Fruit fly (Drosophila melanogaster) whole organism, embryonic: ENCODE data around the gene CG15894.

Experiments used
- Abd-B ChIP-seq: fragments of 200-800 bp; sonication (Bioruptor generic); optimal IDR thresholded peaks from 2 replicates; lab custom pipeline; 2018; ENCODE audit warnings: missing biosample characterization, mild to moderate bottlenecking, missing genetic modification characterization, moderate library complexity
- Atf3 ChIP-seq: fragments of 200-800 bp; sonication (Bioruptor generic); optimal IDR thresholded peaks from 3 replicates; lab custom pipeline; 2016; ENCODE audit warnings: missing biosample characterization, missing genetic modification characterization
- CG10431 ChIP-seq: fragments of 200-800 bp; sonication (Bioruptor generic); optimal IDR thresholded peaks from 3 replicates; lab custom pipeline; 2018; ENCODE audit warnings: missing biosample characterization, mild to moderate bottlenecking, missing genetic modification characterization
- CG10462 ChIP-seq: fragments of 200-800 bp; sonication (Bioruptor generic); optimal IDR thresholded peaks from 2 replicates; lab custom pipeline; 2016; ENCODE audit warnings: missing biosample characterization, missing genetic modification characterization
- CG11456 ChIP-seq: fragments of 200-800 bp; sonication (Bioruptor generic); IDR thresholded peaks from 3 replicates; pipeline ENCODE4 v1.3.6; 2022; ENCODE audit warnings: missing biosample characterization, missing genetic modification characterization
- CG11504 ChIP-seq: fragments of 200-800 bp; sonication (Bioruptor generic); optimal IDR thresholded peaks from 3 replicates; lab custom pipeline; 2019; ENCODE audit warnings: missing biosample characterization, mild to moderate bottlenecking, missing genetic modification characterization, moderate library complexity
- CG13123 ChIP-seq: fragments of 200-800 bp; sonication (Bioruptor generic); optimal IDR thresholded peaks from 2 replicates; lab custom pipeline; 2016; ENCODE audit warnings: missing biosample characterization, missing genetic modification characterization
- CG14667 ChIP-seq: fragments of 200-800 bp; sonication (Bioruptor generic); IDR thresholded peaks from 2 replicates; pipeline ENCODE4 v1.3.6; 2022; ENCODE audit warnings: missing biosample characterization, missing genetic modification characterization
- CG1603 ChIP-seq: fragments of 200-800 bp; sonication (Bioruptor generic); optimal IDR thresholded peaks from 2 replicates; lab custom pipeline; 2019; ENCODE audit warnings: missing biosample characterization, mild to moderate bottlenecking, missing genetic modification characterization, moderate library complexity
- CG18262 ChIP-seq: fragments of 200-800 bp; optimal IDR thresholded peaks from 3 replicates; lab custom pipeline; 2019; ENCODE audit warnings: missing biosample characterization, mild to moderate bottlenecking, missing genetic modification characterization, moderate library complexity
- CG3065 ChIP-seq: fragments of 200-800 bp; sonication (Bioruptor generic); optimal IDR thresholded peaks from 2 replicates; lab custom pipeline; 2016; ENCODE audit warnings: missing biosample characterization, missing genetic modification characterization
- CG4617 ChIP-seq: fragments of 200-800 bp; sonication (Bioruptor generic); optimal IDR thresholded peaks from 3 replicates; lab custom pipeline; 2016; ENCODE audit warnings: missing biosample characterization, missing genetic modification characterization, borderline replicate concordance
- CG4707 ChIP-seq: fragments of 200-800 bp; sonication (Bioruptor generic); optimal IDR thresholded peaks from 2 replicates; lab custom pipeline; 2018; ENCODE audit warnings: missing biosample characterization, mild to moderate bottlenecking, missing genetic modification characterization, moderate library complexity
- CG6175 ChIP-seq: fragments of 200-800 bp; sonication (Bioruptor generic); IDR thresholded peaks from 3 replicates; pipeline ENCODE4 v1.3.6; 2022; ENCODE audit warnings: missing biosample characterization, missing genetic modification characterization
- CG6791 ChIP-seq: fragments of 200-800 bp; sonication (Bioruptor generic); IDR thresholded peaks from 3 replicates; pipeline ENCODE4 v1.3.6; 2022; ENCODE audit warnings: missing biosample characterization, missing genetic modification characterization; ENCODE audit not compliant: partially characterized antibody
- CG6813 ChIP-seq: fragments of 200-800 bp; sonication (Bioruptor generic); optimal IDR thresholded peaks from 2 replicates; lab custom pipeline; 2017; ENCODE audit warnings: missing biosample characterization, missing genetic modification characterization, mild to moderate bottlenecking, moderate library complexity, missing genetic modification reagents
- Deaf1 ChIP-seq: fragments of 200-800 bp; optimal IDR thresholded peaks from 3 replicates; lab custom pipeline; 2019; ENCODE audit warnings: missing biosample characterization, mild to moderate bottlenecking, missing genetic modification characterization, moderate library complexity
- Dip2 ChIP-seq: fragments of 200-800 bp; sonication (Bioruptor generic); IDR thresholded peaks from 2 replicates; pipeline ENCODE4 v1.3.6; 2022; ENCODE audit warnings: missing biosample characterization, missing genetic modification characterization
- ERR ChIP-seq: fragments of 200-800 bp; sonication (Bioruptor generic); optimal IDR thresholded peaks from 2 replicates; lab custom pipeline; 2016; ENCODE audit warnings: missing biosample characterization, missing genetic modification characterization
- Gsc ChIP-seq: fragments of 200-800 bp; sonication (Bioruptor generic); IDR thresholded peaks from 2 replicates; pipeline ENCODE4 v1.3.6; 2022; ENCODE audit warnings: missing biosample characterization, missing genetic modification characterization
- HLH4C ChIP-seq: fragments of 200-800 bp; sonication (Bioruptor generic); IDR thresholded peaks from 3 replicates; pipeline ENCODE4 v1.3.6; 2022; ENCODE audit warnings: missing biosample characterization, missing genetic modification characterization; ENCODE audit not compliant: partially characterized antibody
- Lhr ChIP-seq: fragments of 200-800 bp; sonication (Bioruptor generic); optimal IDR thresholded peaks from 3 replicates; lab custom pipeline; 2017; ENCODE audit warnings: mild to moderate bottlenecking, missing biosample characterization, missing genetic modification reagents, missing genetic modification characterization
- Lim3 ChIP-seq: fragments of 200-800 bp; sonication (Bioruptor generic); IDR thresholded peaks from 2 replicates; pipeline ENCODE4 v1.3.6; 2022; ENCODE audit warnings: missing biosample characterization, missing genetic modification characterization
- Nf-YC ChIP-seq: fragments of 200-800 bp; optimal IDR thresholded peaks from 3 replicates; lab custom pipeline; 2019; ENCODE audit warnings: missing biosample characterization, mild to moderate bottlenecking, missing genetic modification characterization, moderate library complexity
- Ravus ChIP-seq: fragments of 200-800 bp; sonication (Bioruptor generic); IDR thresholded peaks from 2 replicates; pipeline ENCODE4 v1.3.6; 2022; ENCODE audit warnings: missing biosample characterization, missing genetic modification characterization
- Taf1 ChIP-seq: fragments of 200-800 bp; sonication (Bioruptor generic); IDR thresholded peaks from 2 replicates; pipeline ENCODE4 v1.3.6; 2022; ENCODE audit warnings: missing biosample characterization, missing genetic modification characterization
- amos ChIP-seq: fragments of 200-800 bp; sonication (Bioruptor generic); IDR thresholded peaks from 2 replicates; pipeline ENCODE4 v1.3.6; 2022; ENCODE audit warnings: missing biosample characterization, missing genetic modification characterization; ENCODE audit not compliant: partially characterized antibody
- ash1 ChIP-seq: fragments of 200-800 bp; sonication (Bioruptor generic); optimal IDR thresholded peaks from 2 replicates; lab custom pipeline; 2018; ENCODE audit warnings: missing biosample characterization, mild to moderate bottlenecking, missing genetic modification characterization
- bowl ChIP-seq: fragments of 200-800 bp; sonication (Bioruptor generic); IDR thresholded peaks from 2 replicates; pipeline ENCODE4 v1.3.6; 2022; ENCODE audit warnings: missing biosample characterization, missing genetic modification characterization
- cato ChIP-seq: fragments of 200-800 bp; sonication (Bioruptor generic); optimal IDR thresholded peaks from 2 replicates; lab custom pipeline; 2016; ENCODE audit warnings: missing biosample characterization, missing genetic modification characterization, borderline replicate concordance
- croc ChIP-seq: fragments of 200-800 bp; sonication (Bioruptor generic); conservative IDR thresholded peaks from 3 replicates; pipeline ENCODE4 v1.3.6; 2022; ENCODE audit warnings: missing biosample characterization, missing genetic modification characterization
- crol ChIP-seq: fragments of 200-800 bp; sonication (Bioruptor generic); IDR thresholded peaks from 2 replicates; pipeline ENCODE4 v1.3.6; 2022; ENCODE audit warnings: missing biosample characterization, missing genetic modification characterization
- danr ChIP-seq: fragments of 200-800 bp; sonication (Bioruptor generic); IDR thresholded peaks from 2 replicates; pipeline ENCODE4 v1.3.6; 2022; ENCODE audit warnings: missing biosample characterization, missing genetic modification characterization
- dpn ChIP-seq, 2 experiments: fragments of 200-800 bp; sonication (Bioruptor generic); optimal IDR thresholded peaks; 3 replicates each; lab custom pipeline; 2016; ENCODE audit warnings: missing biosample characterization in 2 of 2, missing genetic modification characterization in 2 of 2
- dysf ChIP-seq: fragments of 200-800 bp; sonication (Bioruptor generic); IDR thresholded peaks from 3 replicates; pipeline ENCODE4 v1.3.6; 2022; ENCODE audit warnings: missing biosample characterization, missing genetic modification characterization
- fru ChIP-seq: fragments of >200 bp; optimal IDR thresholded peaks from 2 replicates; lab custom pipeline; 2017
- hth ChIP-seq: fragments of >200 bp; optimal IDR thresholded peaks from 2 replicates; lab custom pipeline; 2017; ENCODE audit warnings: inconsistent platforms
- kni ChIP-seq: fragments of 200-800 bp; sonication (Bioruptor generic); optimal IDR thresholded peaks from 3 replicates; lab custom pipeline; 2017; ENCODE audit warnings: mild to moderate bottlenecking, missing biosample characterization, missing genetic modification reagents, missing genetic modification characterization
- lilli ChIP-seq: fragments of 200-800 bp; sonication (Bioruptor generic); optimal IDR thresholded peaks from 3 replicates; lab custom pipeline; 2016; ENCODE audit warnings: missing biosample characterization, missing genetic modification characterization
- lola ChIP-seq, 3 experiments: fragments of >200 bp in 2 of 3; fragments of 200-800 bp in 1 of 3; sonication (Bioruptor generic) in 1 of 3; optimal IDR thresholded peaks; 2 replicates each; lab custom pipeline; 2017 to 2019; ENCODE audit warnings: missing biosample characterization in 3 of 3, missing genetic modification characterization in 3 of 3, mild to moderate bottlenecking in 1 of 3, moderate library complexity in 1 of 3
- maf-S ChIP-seq: fragments of 200-800 bp; sonication (Bioruptor generic); optimal IDR thresholded peaks from 2 replicates; lab custom pipeline; 2016; ENCODE audit warnings: missing biosample characterization, missing genetic modification characterization
- onecut ChIP-seq: fragments of 200-800 bp; sonication (Bioruptor generic); IDR thresholded peaks from 2 replicates; pipeline ENCODE4 v1.3.6; 2022; ENCODE audit warnings: missing biosample characterization, missing genetic modification characterization
- pnt ChIP-seq: fragments of 200-800 bp; sonication (Bioruptor generic); optimal IDR thresholded peaks from 3 replicates; lab custom pipeline; 2016; ENCODE audit warnings: missing biosample characterization, missing genetic modification characterization
- seq ChIP-seq: fragments of 200-800 bp; sonication (Bioruptor generic); IDR thresholded peaks from 2 replicates; pipeline ENCODE4 v1.3.6; 2022; ENCODE audit warnings: missing biosample characterization, missing genetic modification characterization
- slbo ChIP-seq: fragments of 200-800 bp; sonication (Bioruptor generic); IDR thresholded peaks from 2 replicates; pipeline ENCODE4 v1.3.6; 2022; ENCODE audit warnings: missing biosample characterization, missing genetic modification characterization
- so ChIP-seq: fragments of 200-800 bp; sonication (Bioruptor generic); IDR thresholded peaks from 3 replicates; pipeline ENCODE4 v1.3.6; 2022; ENCODE audit warnings: missing biosample characterization, missing genetic modification characterization
- trh ChIP-seq: fragments of 200-800 bp; sonication (Bioruptor generic); optimal IDR thresholded peaks from 2 replicates; lab custom pipeline; 2016; ENCODE audit warnings: missing biosample characterization, missing genetic modification characterization
- unc-4 ChIP-seq: fragments of 200-800 bp; sonication (Bioruptor generic); IDR thresholded peaks from 2 replicates; pipeline ENCODE4 v1.3.6; 2022; ENCODE audit warnings: missing biosample characterization, missing genetic modification characterization; ENCODE audit not compliant: partially characterized antibody
- vnd ChIP-seq: fragments of 200-800 bp; sonication (Bioruptor generic); IDR thresholded peaks from 3 replicates; pipeline ENCODE4 v1.3.6; 2022; ENCODE audit warnings: missing biosample characterization, missing genetic modification characterization; ENCODE audit not compliant: partially characterized antibody
- wor ChIP-seq: fragments of 200-800 bp; sonication (Bioruptor generic); IDR thresholded peaks from 2 replicates; pipeline ENCODE4 v1.3.6; 2022; ENCODE audit warnings: missing biosample characterization, missing genetic modification characterization
- yki ChIP-seq: fragments of >200 bp; optimal IDR thresholded peaks from 3 replicates; lab custom pipeline; 2018
- zfh1 ChIP-seq: fragments of 200-800 bp; sonication (Bioruptor generic); IDR thresholded peaks from 3 replicates; pipeline ENCODE4 v1.3.6; 2022; ENCODE audit warnings: missing biosample characterization, missing genetic modification characterization
- zfh2 ChIP-seq: fragments of 200-800 bp; sonication (Bioruptor generic); optimal IDR thresholded peaks from 2 replicates; lab custom pipeline; 2016; ENCODE audit warnings: missing biosample characterization, missing genetic modification characterization

The CG15894 gene

dm6 chrX:6311516-6311915 lies 2.5 kb downstream of the CG15894 start (continued):
- TF ChIP-seq CG14667 = no peak
- no peak for TF ChIP-seq so (GFP tag; lab: Robert Waterston, UW)
- TF ChIP-seq dpn (GFP tag; optimal IDR thresholded peaks at IDR 0.05; lab: Kevin White, UChicago) = no peak
- no peak for TF ChIP-seq CG11456
- no peak for TF ChIP-seq pnt (GFP tag; lab: Kevin White, UChicago)
- TF ChIP-seq CG4707 (GFP tag; lab: Kevin White, UChicago) = no peak
- no peak for TF ChIP-seq cato (GFP tag; lab: Kevin White, UChicago)
- peak; percentile 55; the same call in 2 of the 3 replicates for TF ChIP-seq zfh1 (GFP tag; lab: Robert Waterston, UW)
- TF ChIP-seq CG6813 (GFP tag; lab: Kevin White, UChicago) = no peak
- no peak for TF ChIP-seq Lhr (GFP tag; lab: Kevin White, UChicago)
- TF ChIP-seq HLH4C (GFP tag; lab: Robert Waterston, UW) = no peak
- TF ChIP-seq Taf1 = no peak
- no peak for TF ChIP-seq ERR (GFP tag; lab: Kevin White, UChicago)
- no peak for TF ChIP-seq CG4617 (GFP tag; lab: Kevin White, UChicago)
- TF ChIP-seq croc (GFP tag; lab: Robert Waterston, UW) = no peak
- no peak for TF ChIP-seq kni (GFP tag; lab: Kevin White, UChicago)
- TF ChIP-seq Nf-YC (tag; lab: Kevin White, UChicago) = no peak
- TF ChIP-seq vnd (GFP tag; lab: Robert Waterston, UW) = no peak
- TF ChIP-seq seq = no peak
- no peak for TF ChIP-seq CG3065 (GFP tag; lab: Kevin White, UChicago)
- no peak for TF ChIP-seq lola (GFP tag; optimal IDR thresholded peaks at IDR 0.05; lab: Kevin White, UChicago)
- TF ChIP-seq CG11504 = peak; percentile 42
- no peak for TF ChIP-seq maf-S (GFP tag; lab: Kevin White, UChicago)
- TF ChIP-seq Dip2 (GFP tag; lab: Robert Waterston, UW) = no peak
- no peak for TF ChIP-seq yki
- no peak for TF ChIP-seq danr (GFP tag; lab: Robert Waterston, UW)
- no peak for TF ChIP-seq CG13123 (GFP tag; lab: Kevin White, UChicago)
- no peak for TF ChIP-seq onecut (GFP tag; lab: Robert Waterston, UW)
- TF ChIP-seq Gsc (GFP tag; lab: Robert Waterston, UW) = no peak
- TF ChIP-seq dysf (GFP tag; lab: Robert Waterston, UW) = peak; percentile 49; the same call in 2 of the 3 replicates
- TF ChIP-seq CG10462 (GFP tag; lab: Kevin White, UChicago) = no peak
- TF ChIP-seq Lim3 = no peak
- no peak for TF ChIP-seq CG18262
- TF ChIP-seq Deaf1 = no peak
- no peak for TF ChIP-seq zfh2 (GFP tag; lab: Kevin White, UChicago)
- no peak for TF ChIP-seq wor (GFP tag; lab: Robert Waterston, UW)
- TF ChIP-seq hth (lab: Kevin White, UChicago) = no peak
- no peak for TF ChIP-seq bowl (GFP tag; lab: Robert Waterston, UW)
- peak; percentile 3 for TF ChIP-seq CG1603
- TF ChIP-seq CG10431 (GFP tag; lab: Kevin White, UChicago) = no peak
- TF ChIP-seq Ravus (GFP tag; lab: Robert Waterston, UW) = no peak
- TF ChIP-seq crol (GFP tag; lab: Robert Waterston, UW) = peak; percentile 65
- peak; percentile 17 for TF ChIP-seq Abd-B (GFP tag; lab: Kevin White, UChicago)
- no peak for TF ChIP-seq amos (GFP tag; lab: Robert Waterston, UW)
- no peak for TF ChIP-seq ash1 (GFP tag; lab: Kevin White, UChicago)
- no peak for TF ChIP-seq fru (lab: Kevin White, UChicago)
- TF ChIP-seq lilli (GFP tag; lab: Kevin White, UChicago) = peak; percentile 1
- no peak for TF ChIP-seq unc-4 (GFP tag; lab: Robert Waterston, UW)
- TF ChIP-seq Atf3 (GFP tag; lab: Kevin White, UChicago) = no peak
- TF ChIP-seq trh (GFP tag; lab: Kevin White, UChicago) = no peak
- TF ChIP-seq CG6175 (GFP tag; lab: Robert Waterston, UW) = no peak
- 0 out of 2 replicates have a peak, but pooled peaks have one; percentile 41 for TF ChIP-seq slbo (GFP tag; lab: Robert Waterston, UW)
- TF ChIP-seq CG6791 (GFP tag; lab: Robert Waterston, UW) = no peak
